Fruit fly (Drosophila melanogaster): Measurements from ENCODE around the gene skd.
A peak's percentile ranks its signal among the peaks of the same experiment; 100 is the strongest.

Gene skd

dm6 chr3L:21056792-21057567 is 29.7 kb upstream of the skd start (continued):
- TF ChIP-seq pan (optimal IDR thresholded peaks at IDR 0.05) (no peak), pan (GFP tag; optimal IDR thresholded peaks at IDR 0.05 in 1 of 2, IDR thresholded peaks at IDR 0.05 in 1 of 2) (no peak), stc (GFP tag; IDR thresholded peaks at IDR 0.05) (no peak), CG8944 (GFP tag; optimal IDR thresholded peaks at IDR 0.05) (no peak), Atf-2 (GFP tag; optimal IDR thresholded peaks at IDR 0.05) (no peak), CG8089 (GFP tag; optimal IDR thresholded peaks at IDR 0.05) (no peak), pfk (GFP tag; optimal IDR thresholded peaks at IDR 0.05) (no peak), zf30C (GFP tag; optimal IDR thresholded peaks at IDR 0.05) (no peak), unc-4 (GFP tag; IDR thresholded peaks at IDR 0.05; ENCODE audit: partially characterized antibody) (no peak), Xrp1 (GFP tag; IDR thresholded peaks at IDR 0.05) (peak; percentile 25; the same call in 1 of the 2 replicates), CG34422 (GFP tag; IDR thresholded peaks at IDR 0.05) (0 out of 3 replicates have a peak, but pooled peaks have one; percentile 31), CG14441 (GFP tag; IDR thresholded peaks at IDR 0.05) (peak; percentile 27; the same call in 1 of the 2 replicates), kay (GFP tag; optimal IDR thresholded peaks at IDR 0.05) (peak; percentile 66), dan (GFP tag; IDR thresholded peaks at IDR 0.05) (no peak), gfzf (GFP tag; optimal IDR thresholded peaks at IDR 0.05) (no peak), Bgb (GFP tag; IDR thresholded peaks at IDR 0.05; ENCODE audit: partially characterized antibody) (no peak), CG18599 (GFP tag; optimal IDR thresholded peaks at IDR 0.05) (no peak), CG11093 (GFP tag; IDR thresholded peaks at IDR 0.05) (no peak), maf-S (GFP tag; optimal IDR thresholded peaks at IDR 0.05) (no peak), cg (GFP tag; optimal IDR thresholded peaks at IDR 0.05) (peak; percentile 41), CG1832 (GFP tag; optimal IDR thresholded peaks at IDR 0.05) (no peak), CG3726 (GFP tag; IDR thresholded peaks at IDR 0.05) (no peak), CG42726 (GFP tag; IDR thresholded peaks at IDR 0.05; ENCODE audit: partially characterized antibody) (no peak), sna (GFP tag; IDR thresholded peaks at IDR 0.05; ENCODE audit: partially characterized antibody) (no peak), wdn (GFP tag; IDR thresholded peaks at IDR 0.05) (no peak), CG13624 (GFP tag; optimal IDR thresholded peaks at IDR 0.05) (no peak), Mad (GFP tag; optimal IDR thresholded peaks at IDR 0.05) (no peak), CG5953 (GFP tag; IDR thresholded peaks at IDR 0.05) (no peak), CG2199 (GFP tag; IDR thresholded peaks at IDR 0.05) (0 out of 3 replicates have a peak, but pooled peaks have one; percentile 63), Hr78 (GFP tag; optimal IDR thresholded peaks at IDR 0.05) (no peak), gcm (GFP tag; optimal IDR thresholded peaks at IDR 0.05) (no peak), Opbp (GFP tag; IDR thresholded peaks at IDR 0.05; ENCODE audit: partially characterized antibody) (no peak), CG9797 (GFP tag; optimal IDR thresholded peaks at IDR 0.05) (no peak), Med (GFP tag) (no peak), CG11504 (tag; optimal IDR thresholded peaks at IDR 0.05) (peak; percentile 59), knrl (GFP tag; IDR thresholded peaks at IDR 0.05; ENCODE audit: partially characterized antibody) (no peak), al (GFP tag; IDR thresholded peaks at IDR 0.05) (no peak), bigmax (GFP tag; optimal IDR thresholded peaks at IDR 0.05) (no peak), CG15601 (tag; optimal IDR thresholded peaks at IDR 0.05) (no peak), CG34224 (GFP tag; IDR thresholded peaks at IDR 0.05; ENCODE audit: partially characterized antibody) (no peak), so (GFP tag; IDR thresholded peaks at IDR 0.05) (no peak), CG13775 (GFP tag; optimal IDR thresholded peaks at IDR 0.05) (no peak), bowl (GFP tag; IDR thresholded peaks at IDR 0.05) (no peak), CG11723 (GFP tag; optimal IDR thresholded peaks at IDR 0.05) (no peak), CG7839 (tag; optimal IDR thresholded peaks at IDR 0.05) (peak; percentile 24), CG33557 (GFP tag; optimal IDR thresholded peaks at IDR 0.05) (no peak), Neu2 (GFP tag; optimal IDR thresholded peaks at IDR 0.05; ENCODE audit: borderline replicate concordance) (no peak), btn (GFP tag; optimal IDR thresholded peaks at IDR 0.05) (no peak), ERR (GFP tag; optimal IDR thresholded peaks at IDR 0.05) (no peak)
